Fruit fly (Drosophila melanogaster) whole organism, wandering third instar larva: Measurements from ENCODE around the gene CG13857.

Experiments
- Abd-B ChIP-seq: fragments of >200 bp; optimal IDR thresholded peaks from 2 replicates; lab custom pipeline; 2017; ENCODE audit warnings: missing biosample characterization, missing genetic modification characterization
- CG32264 ChIP-seq: fragments of 200-800 bp; sonication (Bioruptor generic); optimal IDR thresholded peaks from 2 replicates; lab custom pipeline; 2016; ENCODE audit warnings: missing biosample characterization, missing genetic modification characterization
- CG9705 ChIP-seq: fragments of 200-800 bp; sonication (Bioruptor generic); optimal IDR thresholded peaks from 2 replicates; lab custom pipeline; 2018; ENCODE audit warnings: missing biosample characterization, mild to moderate bottlenecking, missing genetic modification characterization
- CrebA ChIP-seq: fragments of 200-800 bp; sonication (Bioruptor generic); optimal IDR thresholded peaks from 2 replicates; lab custom pipeline; 2016; ENCODE audit warnings: missing biosample characterization, mild to moderate bottlenecking, missing genetic modification characterization, borderline replicate concordance
- Dfd ChIP-seq: fragments of >200 bp; optimal IDR thresholded peaks from 2 replicates; lab custom pipeline; 2017; ENCODE audit warnings: missing biosample characterization, missing genetic modification characterization
- Dif ChIP-seq: fragments of 200-275, 200-300 bp; sonication (Bioruptor generic); optimal IDR thresholded peaks from 2 replicates; lab custom pipeline; 2018; ENCODE audit warnings: missing biosample characterization, missing genetic modification characterization; ENCODE audit not compliant: partially characterized antibody
- GATAd ChIP-seq: sonication (Bioruptor generic); optimal IDR thresholded peaks from 2 replicates; lab custom pipeline; 2016; ENCODE audit warnings: missing biosample characterization, missing genetic modification characterization
- HLH106 ChIP-seq: fragments of 200-800 bp; optimal IDR thresholded peaks from 3 replicates; lab custom pipeline; 2019; ENCODE audit warnings: missing biosample characterization, mild to moderate bottlenecking, missing genetic modification characterization, moderate library complexity
- Hnf4 ChIP-seq: fragments of 200-800 bp; sonication (Bioruptor generic); optimal IDR thresholded peaks from 2 replicates; lab custom pipeline; 2016; ENCODE audit warnings: missing biosample characterization, mild to moderate bottlenecking, missing genetic modification characterization
- Hr78 ChIP-seq: fragments of >200 bp; optimal IDR thresholded peaks from 2 replicates; lab custom pipeline; 2017; ENCODE audit warnings: missing biosample characterization, missing genetic modification characterization
- Hr83 ChIP-seq: fragments of 200-300 bp; sonication (Bioruptor generic); optimal IDR thresholded peaks from 2 replicates; lab custom pipeline; 2016; ENCODE audit warnings: missing biosample characterization, mild to moderate bottlenecking, missing genetic modification characterization, moderate library complexity; ENCODE audit not compliant: poor library complexity, severe bottlenecking
- Jra ChIP-seq: sonication (Bioruptor generic); optimal IDR thresholded peaks from 2 replicates; lab custom pipeline; 2016; ENCODE audit warnings: missing biosample characterization, missing genetic modification characterization
- Mio ChIP-seq: sonication (Bioruptor generic); optimal IDR thresholded peaks from 2 replicates; lab custom pipeline; 2016; ENCODE audit warnings: missing biosample characterization, missing genetic modification characterization
- Myc ChIP-seq: fragments of >200 bp; optimal IDR thresholded peaks from 2 replicates; lab custom pipeline; 2017
- N ChIP-seq: fragments of >200 bp; optimal IDR thresholded peaks from 2 replicates; lab custom pipeline; 2018; ENCODE audit warnings: missing biosample characterization, missing external identifiers, missing genetic modification characterization
- OdsH ChIP-seq: fragments of 200-800 bp; sonication (Bioruptor generic); optimal IDR thresholded peaks from 2 replicates; lab custom pipeline; 2016; ENCODE audit warnings: missing biosample characterization, mild to moderate bottlenecking, missing genetic modification characterization
- Rel ChIP-seq, 2 experiments: fragments of 200-800 bp; sonication (Bioruptor generic) in 1 of 2; optimal IDR thresholded peaks; 2 replicates in 1 of 2; 3 replicates in 1 of 2; lab custom pipeline; 2016 to 2019; ENCODE audit warnings: mild to moderate bottlenecking in 2 of 2, missing biosample characterization in 2 of 2, missing genetic modification characterization in 2 of 2, moderate library complexity in 1 of 2
- Sp1 ChIP-seq: fragments of 200-800 bp; sonication (Bioruptor generic); optimal IDR thresholded peaks from 3 replicates; lab custom pipeline; 2019; ENCODE audit warnings: missing biosample characterization, mild to moderate bottlenecking, missing genetic modification characterization, moderate library complexity
- Vsx2 ChIP-seq: fragments of 200-300, 225-300 bp; sonication (Bioruptor generic); optimal IDR thresholded peaks from 2 replicates; lab custom pipeline; 2018; ENCODE audit warnings: missing biosample characterization, missing genetic modification characterization; ENCODE audit not compliant: partially characterized antibody
- br ChIP-seq: fragments of 200-800 bp; sonication (Bioruptor generic); optimal IDR thresholded peaks from 2 replicates; lab custom pipeline; 2016; ENCODE audit warnings: missing biosample characterization, missing genetic modification characterization
- brk ChIP-seq: fragments of 200-800 bp; sonication (Bioruptor generic); optimal IDR thresholded peaks from 2 replicates; lab custom pipeline; 2016; ENCODE audit warnings: missing biosample characterization, mild to moderate bottlenecking, missing genetic modification characterization
- dl ChIP-seq, 2 experiments: fragments of 175-275, 200-275 bp in 1 of 2; fragments of 200-275 bp in 1 of 2; sonication (Bioruptor generic); optimal IDR thresholded peaks; lab custom pipeline; 2018; ENCODE audit warnings: mild to moderate bottlenecking in 2 of 2, missing biosample characterization in 2 of 2, missing genetic modification characterization in 2 of 2, moderate library complexity in 2 of 2; ENCODE audit not compliant: partially characterized antibody in 2 of 2, insufficient read depth in 1 of 2
- dmrt93B ChIP-seq: fragments of 200-800 bp; sonication (Bioruptor generic); optimal IDR thresholded peaks from 2 replicates; lab custom pipeline; 2018; ENCODE audit warnings: missing biosample characterization, mild to moderate bottlenecking, missing genetic modification characterization
- dsf ChIP-seq: sonication (Bioruptor generic); optimal IDR thresholded peaks from 2 replicates; lab custom pipeline; 2016; ENCODE audit warnings: missing biosample characterization, missing genetic modification characterization, borderline replicate concordance
- ey ChIP-seq: fragments of 200-800 bp; sonication (Bioruptor generic); optimal IDR thresholded peaks from 2 replicates; lab custom pipeline; 2016; ENCODE audit warnings: missing biosample characterization, missing genetic modification characterization
- foxo ChIP-seq, 2 experiments: fragments of 200-800 bp; sonication (Bioruptor generic); optimal IDR thresholded peaks; 2 replicates in 1 of 2; 3 replicates in 1 of 2; lab custom pipeline; 2016 to 2017; ENCODE audit warnings: missing biosample characterization in 2 of 2, missing genetic modification characterization in 2 of 2
- fru ChIP-seq: fragments of 200-800 bp; sonication (Bioruptor generic); optimal IDR thresholded peaks from 3 replicates; lab custom pipeline; 2016; ENCODE audit warnings: missing biosample characterization, mild to moderate bottlenecking, missing genetic modification characterization
- h ChIP-seq: fragments of 200-800 bp; sonication (Bioruptor generic); optimal IDR thresholded peaks from 3 replicates; lab custom pipeline; 2016; ENCODE audit warnings: missing biosample characterization, mild to moderate bottlenecking, missing genetic modification characterization
- jim ChIP-seq: fragments of 175-275, 200-325 bp; sonication (Bioruptor generic); optimal IDR thresholded peaks from 2 replicates; lab custom pipeline; 2016; ENCODE audit warnings: missing biosample characterization, mild to moderate bottlenecking, missing genetic modification characterization
- lola ChIP-seq: fragments of >200 bp; optimal IDR thresholded peaks from 2 replicates; lab custom pipeline; 2017; ENCODE audit warnings: missing biosample characterization, missing genetic modification characterization
- pan ChIP-seq: fragments of >200 bp; optimal IDR thresholded peaks from 2 replicates; lab custom pipeline; 2017
- psq ChIP-seq: fragments of 200-800 bp; sonication (Bioruptor generic); optimal IDR thresholded peaks from 3 replicates; lab custom pipeline; 2017; ENCODE audit warnings: missing biosample characterization, mild to moderate bottlenecking, missing genetic modification characterization, moderate library complexity
- rgr ChIP-seq: fragments of 200-800 bp; sonication (Bioruptor generic); optimal IDR thresholded peaks from 3 replicates; lab custom pipeline; 2016; ENCODE audit warnings: missing biosample characterization, mild to moderate bottlenecking, missing genetic modification characterization
- sage ChIP-seq: fragments of 200-800 bp; sonication (Bioruptor generic); optimal IDR thresholded peaks from 2 replicates; lab custom pipeline; 2016; ENCODE audit warnings: missing biosample characterization, mild to moderate bottlenecking, missing genetic modification characterization
- sv ChIP-seq: fragments of 200-800 bp; sonication (Bioruptor generic); optimal IDR thresholded peaks from 3 replicates; lab custom pipeline; 2016; ENCODE audit warnings: missing biosample characterization, missing genetic modification characterization
- tai ChIP-seq: sonication (Bioruptor generic); optimal IDR thresholded peaks from 2 replicates; lab custom pipeline; 2016; ENCODE audit warnings: missing biosample characterization, missing genetic modification characterization
- usp ChIP-seq: fragments of >200 bp; optimal IDR thresholded peaks from 2 replicates; lab custom pipeline; 2017; ENCODE audit warnings: missing biosample characterization, missing genetic modification characterization
- woc ChIP-seq: sonication (Bioruptor generic); optimal IDR thresholded peaks from 2 replicates; lab custom pipeline; 2016; ENCODE audit warnings: missing biosample characterization, mild to moderate bottlenecking, missing genetic modification characterization

The CG13857 gene

DNA sequence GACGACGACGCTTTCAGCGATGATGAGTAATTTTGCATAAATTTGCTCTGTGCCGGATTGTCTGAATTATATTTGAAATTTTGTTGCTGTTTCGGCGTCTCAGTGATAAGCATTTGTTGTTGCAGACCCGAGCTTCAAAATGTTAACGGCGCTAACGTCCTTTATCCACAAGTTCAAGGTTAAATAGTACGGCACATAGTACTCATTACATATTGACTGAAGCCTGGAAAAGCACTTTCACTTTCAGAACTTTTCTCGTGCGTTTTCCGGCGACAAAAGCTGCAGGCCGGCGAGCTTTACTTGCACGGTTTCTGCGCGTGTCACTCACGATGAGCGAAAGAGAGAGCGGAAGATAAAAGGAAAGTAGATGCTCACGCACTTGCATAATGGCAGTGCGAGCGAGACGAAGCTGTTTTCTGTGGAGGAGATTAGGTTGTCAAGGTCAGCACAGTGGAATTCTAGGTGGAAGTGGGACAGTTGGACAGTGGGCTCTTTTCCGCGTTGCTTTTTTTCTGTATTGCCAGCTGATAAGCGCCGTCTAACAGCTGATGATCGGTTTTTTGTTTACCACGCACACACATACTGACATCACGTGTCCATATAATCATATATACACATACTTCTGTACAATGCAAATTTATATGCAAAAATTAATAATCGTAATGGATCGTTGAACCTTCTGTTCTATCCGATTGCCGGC is 25.7 kb downstream of the CG13857 start:
- TF ChIP-seq rgr (GFP tag; lab: Kevin White, UChicago) = no peak
- no peak for TF ChIP-seq Abd-B (GFP tag; lab: Kevin White, UChicago)
- no peak for TF ChIP-seq woc
- TF ChIP-seq sage (GFP tag; lab: Kevin White, UChicago) = no peak
- TF ChIP-seq CG9705 (GFP tag; lab: Kevin White, UChicago) = no peak

DNA sequence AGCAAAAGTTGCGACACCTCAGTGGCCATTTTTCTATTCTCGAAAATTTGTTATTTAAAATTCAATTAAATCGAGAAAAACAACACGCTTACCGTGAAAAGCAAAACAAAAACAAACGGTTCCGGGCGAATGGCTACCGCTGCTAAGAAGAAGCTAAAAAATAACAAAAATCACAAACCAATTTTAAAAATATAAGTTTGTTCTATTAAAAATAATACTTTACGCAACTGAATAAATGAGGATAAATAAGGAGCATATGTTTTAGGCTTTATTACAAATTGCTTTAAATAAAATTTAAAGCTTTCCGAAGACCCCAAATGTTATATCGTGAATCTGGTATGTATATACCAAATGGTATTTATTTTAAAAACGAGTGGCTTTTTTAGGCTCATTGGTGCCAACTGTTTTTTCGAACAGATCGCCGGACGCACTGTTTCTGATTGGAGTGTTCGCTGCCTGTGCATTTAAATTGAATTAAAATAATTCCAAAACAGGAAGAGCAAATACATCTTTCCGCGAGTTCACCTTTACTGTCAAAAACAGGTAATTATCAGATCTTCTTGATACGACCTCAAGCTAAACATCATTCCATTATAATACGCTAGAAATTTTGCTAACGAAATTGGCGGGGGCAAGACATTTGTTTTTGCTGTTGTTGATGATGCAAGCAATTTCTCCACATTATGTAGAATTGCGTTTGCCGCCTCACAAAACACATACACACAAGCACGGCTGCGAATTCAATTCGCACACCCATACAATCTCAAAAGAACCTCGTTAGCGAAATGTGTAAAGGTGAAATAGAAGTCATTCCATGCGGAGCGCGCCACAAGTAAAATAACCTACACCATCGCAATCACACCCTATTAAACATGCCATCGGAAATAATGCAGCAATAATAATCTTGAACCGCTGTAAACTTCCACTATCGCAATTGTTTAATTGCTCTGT is 26.5 kb downstream of the CG13857 start, which contains the start of the genes Polr3F and PyK:
TSS of gene Polr3F (minus strand) at position 248 of the 951 bp plus-strand sequence.
TSS of gene PyK (plus strand) at position 411 of the 951 bp plus-strand sequence.
- TF ChIP-seq Dif (GFP tag; lab: Kevin White, UChicago) (no peak), Mio (GFP tag; lab: Kevin White, UChicago) (no peak), ey (GFP tag; lab: Kevin White, UChicago) (peak; percentile 28), Vsx2 (no peak), CG9705 (GFP tag; lab: Kevin White, UChicago) (peak; percentile 12), Hr78 (GFP tag; lab: Kevin White, UChicago) (no peak), woc (no peak), pan (no peak), OdsH (GFP tag; lab: Kevin White, UChicago) (peak; percentile 14), CG32264 (no peak), Rel (GFP tag; optimal IDR thresholded peaks at IDR 0.05; lab: Kevin White, UChicago) (no peak), Rel (tag; optimal IDR thresholded peaks at IDR 0.05; lab: Kevin White, UChicago) (peak; percentile 10), h (GFP tag; lab: Kevin White, UChicago) (peak; percentile 46), N (no peak), tai (no peak), rgr (GFP tag; lab: Kevin White, UChicago) (peak; percentile 8), lola (no peak), brk (no peak), Jra (GFP tag; lab: Kevin White, UChicago) (peak; percentile 19), Myc (lab: Kevin White, UChicago) (peak; percentile 0), CrebA (GFP tag; lab: Kevin White, UChicago) (no peak), foxo (GFP tag; optimal IDR thresholded peaks at IDR 0.05; lab: Kevin White, UChicago) (peak in 1 of 2 experiments; percentile 42), Abd-B (GFP tag; lab: Kevin White, UChicago) (no peak), fru (GFP tag; lab: Kevin White, UChicago) (no peak), dmrt93B (GFP tag; lab: Kevin White, UChicago) (no peak), Hr83 (GFP tag; lab: Kevin White, UChicago) (no peak), sv (GFP tag; lab: Kevin White, UChicago) (peak; percentile 50), psq (GFP tag; lab: Kevin White, UChicago) (no peak), dl (GFP tag; optimal IDR thresholded peaks at IDR 0.05; lab: Kevin White, UChicago; ENCODE audit: insufficient read depth in 1 of 2, partially characterized antibody in 2 of 2) (no peak), HLH106 (tag; lab: Kevin White, UChicago) (peak; percentile 28), dsf (GFP tag; lab: Kevin White, UChicago) (peak; percentile 53), jim (GFP tag; lab: Kevin White, UChicago) (no peak), GATAd (GFP tag; lab: Kevin White, UChicago) (no peak), Sp1 (GFP tag; lab: Kevin White, UChicago) (peak; percentile 31), Dfd (GFP tag; lab: Kevin White, UChicago) (no peak), br (GFP tag; lab: Kevin White, UChicago) (no peak), Hnf4 (GFP tag; lab: Kevin White, UChicago) (peak; percentile 37), usp (GFP tag; lab: Kevin White, UChicago) (no peak), sage (GFP tag; lab: Kevin White, UChicago) (no peak)
